Fruit fly (Drosophila melanogaster) whole organism, wandering third instar larva: Measurements from ENCODE around the gene CG18596.

Experiments used
- CrebA ChIP-seq: fragments of 200-800 bp; sonication (Bioruptor generic); optimal IDR thresholded peaks from 2 replicates; lab custom pipeline; 2016; ENCODE audit warnings: missing biosample characterization, mild to moderate bottlenecking, missing genetic modification characterization, borderline replicate concordance
- foxo ChIP-seq, 2 experiments: fragments of 200-800 bp; sonication (Bioruptor generic); optimal IDR thresholded peaks; 2 replicates in 1 of 2; 3 replicates in 1 of 2; lab custom pipeline; 2016 to 2017; ENCODE audit warnings: missing biosample characterization in 2 of 2, missing genetic modification characterization in 2 of 2
- pan ChIP-seq: fragments of >200 bp; optimal IDR thresholded peaks from 2 replicates; lab custom pipeline; 2017
- sv ChIP-seq: fragments of 200-800 bp; sonication (Bioruptor generic); optimal IDR thresholded peaks from 3 replicates; lab custom pipeline; 2016; ENCODE audit warnings: missing biosample characterization, missing genetic modification characterization
- tai ChIP-seq: sonication (Bioruptor generic); optimal IDR thresholded peaks from 2 replicates; lab custom pipeline; 2016; ENCODE audit warnings: missing biosample characterization, missing genetic modification characterization

DNA sequence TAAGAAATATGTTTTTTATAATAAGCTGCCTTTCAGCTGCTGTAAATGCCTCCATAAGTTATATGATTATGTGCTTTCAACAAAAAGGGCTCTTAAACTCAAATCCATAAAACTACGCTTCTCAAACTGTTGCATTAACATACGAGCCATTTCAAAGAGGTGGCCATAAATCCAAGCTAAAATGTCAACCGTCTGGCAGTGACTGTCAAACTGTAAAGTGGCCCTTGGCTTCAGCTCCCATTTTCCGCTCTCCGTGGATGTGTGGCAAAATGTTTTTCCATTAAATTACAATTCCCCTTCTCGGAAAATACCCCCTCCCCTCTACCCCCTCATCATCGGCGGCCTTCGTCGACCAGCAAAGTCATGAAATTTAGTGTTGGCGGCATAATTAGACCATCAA lies 33.0 kb upstream of the CG18596 start:
- TF ChIP-seq tai (GFP tag; lab: Kevin White, UChicago) (no peak), sv (GFP tag; lab: Kevin White, UChicago) (no peak), CrebA (GFP tag; lab: Kevin White, UChicago) (no peak), pan (lab: Kevin White, UChicago) (no peak), foxo (GFP tag; optimal IDR thresholded peaks at IDR 0.05; lab: Kevin White, UChicago) (no peak)
